Fruit fly (Drosophila melanogaster): ENCODE results near the gene D19A.

D19A gene

DNA sequence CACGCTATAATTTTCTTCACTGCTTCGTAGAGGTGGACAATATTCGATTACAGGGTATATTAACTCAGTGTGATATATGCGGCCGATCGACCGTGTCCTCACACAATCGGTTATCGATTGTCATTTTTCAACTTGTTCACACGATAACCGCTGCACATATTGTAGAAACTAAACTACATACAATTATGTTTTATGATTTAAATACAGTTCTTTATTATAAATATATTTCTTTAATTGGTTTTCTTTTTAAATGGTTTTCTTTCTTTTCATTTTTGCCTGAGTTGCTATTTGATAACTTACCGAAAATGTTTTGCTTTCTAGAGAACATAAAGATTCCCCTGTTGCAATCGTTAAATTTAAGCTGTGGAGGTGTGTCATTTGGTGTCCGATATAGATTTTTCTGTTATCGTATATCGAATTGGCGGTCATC, 15.1 kb downstream of the D19A start, which contains the start of the genes fmt and CG7376 (continued):
- TF ChIP-seq CG13424 (tag; optimal IDR thresholded peaks at IDR 0.05): peak; percentile 58
- no peak for TF ChIP-seq kni (GFP tag; optimal IDR thresholded peaks at IDR 0.05)
- TF ChIP-seq nmo (GFP tag; optimal IDR thresholded peaks at IDR 0.05): peak; percentile 80
- no peak for TF ChIP-seq gsb (GFP tag; IDR thresholded peaks at IDR 0.05)
- no peak for TF ChIP-seq gcm2 (GFP tag; optimal IDR thresholded peaks at IDR 0.05)
- TF ChIP-seq CG9727 (GFP tag; optimal IDR thresholded peaks at IDR 0.05): no peak
- TF ChIP-seq Ets65A (GFP tag): peak; percentile 42
- peak; percentile 93 for TF ChIP-seq CG2116 (GFP tag; optimal IDR thresholded peaks at IDR 0.05)
- TF ChIP-seq CG1602 (GFP tag; optimal IDR thresholded peaks at IDR 0.05): peak; percentile 10
- TF ChIP-seq CG9609 (GFP tag; optimal IDR thresholded peaks at IDR 0.05): no peak
- peak; percentile 71 for TF ChIP-seq Bgb (GFP tag; IDR thresholded peaks at IDR 0.05; ENCODE audit: partially characterized antibody)
- TF ChIP-seq mam (GFP tag; optimal IDR thresholded peaks at IDR 0.05): peak; percentile 3
- peak; percentile 66 for TF ChIP-seq inv (GFP tag; IDR thresholded peaks at IDR 0.05; ENCODE audit: partially characterized antibody)
- TF ChIP-seq B-H2 (GFP tag; optimal IDR thresholded peaks at IDR 0.05): peak; percentile 43
- peak; percentile 15 for TF ChIP-seq fd96Cb (tag; optimal IDR thresholded peaks at IDR 0.05)
- TF ChIP-seq ase (GFP tag; IDR thresholded peaks at IDR 0.05): no peak
- peak; percentile 4 for TF ChIP-seq Chrac-16 (GFP tag; optimal IDR thresholded peaks at IDR 0.05)
- TF ChIP-seq CG9797 (GFP tag; optimal IDR thresholded peaks at IDR 0.05): peak; percentile 16
- TF ChIP-seq CG10274 (GFP tag; optimal IDR thresholded peaks at IDR 0.05): no peak
- TF ChIP-seq bbx (GFP tag; IDR thresholded peaks at IDR 0.05; ENCODE audit: partially characterized antibody): peak; percentile 71
- peak; percentile 65 for TF ChIP-seq E2f2 (GFP tag; IDR thresholded peaks at IDR 0.05)
- TF ChIP-seq jigr1 (GFP tag; IDR thresholded peaks at IDR 0.05): no peak
- TF ChIP-seq lola (GFP tag; optimal IDR thresholded peaks at IDR 0.05): peak in 1 of 3 experiments; percentile 61
- TF ChIP-seq CG10462 (GFP tag; optimal IDR thresholded peaks at IDR 0.05): no peak
- TF ChIP-seq Dll (GFP tag; IDR thresholded peaks at IDR 0.05; ENCODE audit: partially characterized antibody): peak; percentile 74; the same call in 3 of the 4 replicates
- no peak for TF ChIP-seq Lpt (GFP tag; optimal IDR thresholded peaks at IDR 0.05)
- no peak for TF ChIP-seq CG9876 (GFP tag; optimal IDR thresholded peaks at IDR 0.05)
- no peak for TF ChIP-seq bab2 (GFP tag; optimal IDR thresholded peaks at IDR 0.05)
- TF ChIP-seq NK7.1 (GFP tag; optimal IDR thresholded peaks at IDR 0.05): no peak
- TF ChIP-seq Sry-δ (GFP tag; optimal IDR thresholded peaks at IDR 0.05): peak; percentile 76
- no peak for TF ChIP-seq sug (tag; optimal IDR thresholded peaks at IDR 0.05)
- TF ChIP-seq mld (GFP tag; IDR thresholded peaks at IDR 0.05; ENCODE audit: partially characterized antibody): peak; percentile 61; the same call in 2 of the 3 replicates
- peak; percentile 34 for TF ChIP-seq CG15696 (tag; optimal IDR thresholded peaks at IDR 0.05)
- TF ChIP-seq CG3281 (GFP tag; optimal IDR thresholded peaks at IDR 0.05): no peak
- TF ChIP-seq NC2β (GFP tag; optimal IDR thresholded peaks at IDR 0.05): no peak
- no peak for TF ChIP-seq pum (GFP tag; optimal IDR thresholded peaks at IDR 0.05)
- TF ChIP-seq HLHmδ (GFP tag; optimal IDR thresholded peaks at IDR 0.05): no peak
- peak; percentile 88 for TF ChIP-seq Dref (GFP tag; IDR thresholded peaks at IDR 0.05)
- peak; percentile 34 for TF ChIP-seq CG12104 (GFP tag; optimal IDR thresholded peaks at IDR 0.05)
- TF ChIP-seq CG3847 (GFP tag; IDR thresholded peaks at IDR 0.05): peak; percentile 51
- peak; percentile 20 for TF ChIP-seq Hsf (GFP tag; optimal IDR thresholded peaks at IDR 0.05)
- peak; percentile 85 for TF ChIP-seq CG7963 (GFP tag; IDR thresholded peaks at IDR 0.05; ENCODE audit: partially characterized antibody)
- TF ChIP-seq CG6791 (GFP tag; IDR thresholded peaks at IDR 0.05; ENCODE audit: partially characterized antibody): peak; percentile 80
- peak; percentile 83 for TF ChIP-seq CG14710 (tag; optimal IDR thresholded peaks at IDR 0.05)
- peak; percentile 63 for TF ChIP-seq Max (GFP tag; optimal IDR thresholded peaks at IDR 0.05)
- TF ChIP-seq HmgZ (tag; optimal IDR thresholded peaks at IDR 0.05): peak; percentile 23
- TF ChIP-seq fd102C (GFP tag; optimal IDR thresholded peaks at IDR 0.05): no peak
- no peak for TF ChIP-seq D19A (tag; optimal IDR thresholded peaks at IDR 0.05)
- TF ChIP-seq hb (GFP tag; IDR thresholded peaks at IDR 0.05; ENCODE audit: partially characterized antibody): peak; percentile 86
- peak; percentile 4 for TF ChIP-seq CG9437 (GFP tag; optimal IDR thresholded peaks at IDR 0.05)
